Worm (Caenorhabditis elegans) whole organism, L4 larva: ENCODE measurements around the gene T23C6.4.
A peak's percentile ranks its signal among the peaks of the same experiment; 100 is the strongest.

Source experiments
- D1046.2 ChIP-seq: fragments of 200-800 bp; sonication (Bioruptor generic); IDR thresholded peaks from 2 replicates; pipeline ENCODE4 v1.3.6; 2022; ENCODE audit warnings: missing genetic modification characterization, missing compliant biosample characterization
- F10B5.3 ChIP-seq: sonication (generic microtip); optimal IDR thresholded peaks from 2 replicates; lab custom pipeline; 2016; ENCODE audit warnings: mild to moderate bottlenecking, missing genetic modification characterization, missing compliant biosample characterization
- F26F4.8 ChIP-seq: fragments of 200-800 bp; sonication (Bioruptor generic); conservative IDR thresholded peaks from 2 replicates; pipeline ENCODE4 v1.3.6; 2022; ENCODE audit warnings: missing genetic modification characterization, missing compliant biosample characterization
- F49E8.2 ChIP-seq: sonication (generic microtip); optimal IDR thresholded peaks from 2 replicates; lab custom pipeline; 2016; ENCODE audit warnings: missing compliant biosample characterization, mild to moderate bottlenecking, missing genetic modification characterization, borderline replicate concordance
- T20F7.1 ChIP-seq: fragments of 200-800 bp; sonication (Bioruptor generic); optimal IDR thresholded peaks from 2 replicates; lab custom pipeline; 2018; ENCODE audit warnings: mild to moderate bottlenecking, missing genetic modification characterization, missing compliant biosample characterization
- T26A8.4 ChIP-seq: fragments of 200-800 bp; sonication (Bioruptor generic); IDR thresholded peaks from 2 replicates; pipeline ENCODE4 v1.3.6; 2022; ENCODE audit warnings: missing genetic modification characterization, missing compliant biosample characterization
- Y5F2A.4 ChIP-seq: fragments of 200-800 bp; sonication (Bioruptor generic); optimal IDR thresholded peaks from 2 replicates; lab custom pipeline; 2018; ENCODE audit warnings: mild to moderate bottlenecking, missing genetic modification characterization, missing compliant biosample characterization
- aha-1 ChIP-seq: fragments of 150-350 bp; peaks from one replicate; lab custom pipeline; 2014; ENCODE audit warnings: missing biosample characterization, missing genetic modification characterization
- aly-2 ChIP-seq: sonication (generic microtip); optimal IDR thresholded peaks from 2 replicates; lab custom pipeline; 2018; ENCODE audit warnings: missing biosample characterization, missing genetic modification characterization
- attf-4 ChIP-seq: sonication (generic microtip); optimal IDR thresholded peaks from 3 replicates; lab custom pipeline; 2017; ENCODE audit warnings: missing biosample characterization, missing genetic modification characterization
- ceh-28 ChIP-seq: fragments of 150-350 bp; optimal IDR thresholded peaks from 2 replicates; lab custom pipeline; 2014; ENCODE audit warnings: missing biosample characterization, missing genetic modification reagents, missing genetic modification characterization
- ceh-32 ChIP-seq: sonication (generic microtip); optimal IDR thresholded peaks from 2 replicates; lab custom pipeline; 2016; ENCODE audit warnings: mild to moderate bottlenecking, missing genetic modification characterization, missing compliant biosample characterization; ENCODE audit not compliant: poor library complexity
- ceh-44 ChIP-seq: fragments of 200-800 bp; sonication (Bioruptor generic); IDR thresholded peaks from 2 replicates; pipeline ENCODE4 v1.3.6; 2022; ENCODE audit warnings: missing genetic modification reagents, missing genetic modification characterization, missing compliant biosample characterization
- ces-1 ChIP-seq: fragments of 150-350 bp; sonication (generic microtip); optimal IDR thresholded peaks from 4 replicates; lab custom pipeline; 2014; ENCODE audit warnings: missing biosample characterization, missing genetic modification reagents, missing genetic modification characterization
- cey-2 ChIP-seq: sonication (generic microtip); optimal IDR thresholded peaks from 3 replicates; lab custom pipeline; 2017; ENCODE audit warnings: missing genetic modification characterization, mild to moderate bottlenecking, missing compliant biosample characterization, antibody characterized with exemption, borderline replicate concordance; ENCODE audit not compliant: insufficient read depth
- daf-16 ChIP-seq, 3 experiments: sonication (generic microtip); optimal IDR thresholded peaks; 2 replicates each; lab custom pipeline; 2016 to 2017; ENCODE audit warnings: missing genetic modification characterization in 3 of 3, missing genetic modification reagents in 3 of 3, mild to moderate bottlenecking in 2 of 3, missing compliant biosample characterization in 2 of 3, missing biosample characterization in 1 of 3, moderate library complexity in 1 of 3
- daf-19 ChIP-seq: fragments of 200-800 bp; sonication (Bioruptor generic); conservative IDR thresholded peaks from 2 replicates; pipeline ENCODE4 v1.3.6; 2022; ENCODE audit warnings: missing genetic modification characterization, missing compliant biosample characterization
- dmd-6 ChIP-seq: fragments of 200-800 bp; sonication (Bioruptor generic); IDR thresholded peaks from 2 replicates; pipeline ENCODE4 v1.3.6; 2022; ENCODE audit warnings: missing genetic modification reagents, missing genetic modification characterization, missing compliant biosample characterization
- dmd-8 ChIP-seq: fragments of 200-800 bp; sonication (Bioruptor generic); IDR thresholded peaks from 2 replicates; pipeline ENCODE4 v1.3.6; 2022; ENCODE audit warnings: missing genetic modification characterization, missing compliant biosample characterization
- dmd-9 ChIP-seq: fragments of 200-800 bp; sonication (Bioruptor generic); IDR thresholded peaks from 2 replicates; pipeline ENCODE4 v1.3.6; 2022; ENCODE audit warnings: missing genetic modification reagents, missing genetic modification characterization, missing compliant biosample characterization
- dpl-1 ChIP-seq: fragments of 150-350 bp; optimal IDR thresholded peaks from 2 replicates; lab custom pipeline; 2014; ENCODE audit warnings: missing biosample characterization, missing genetic modification reagents, missing genetic modification characterization
- duxl-1 ChIP-seq: sonication (generic microtip); optimal IDR thresholded peaks from 2 replicates; lab custom pipeline; 2016; ENCODE audit warnings: mild to moderate bottlenecking, missing genetic modification characterization, moderate library complexity, missing compliant biosample characterization; ENCODE audit not compliant: poor library complexity
- egl-27 ChIP-seq: sonication (generic microtip); optimal IDR thresholded peaks from 3 replicates; lab custom pipeline; 2017; ENCODE audit warnings: missing biosample characterization, missing genetic modification reagents, missing genetic modification characterization
- egl-43 ChIP-seq: fragments of 200-800 bp; sonication (Bioruptor generic); IDR thresholded peaks from 2 replicates; pipeline ENCODE4 v1.3.6; 2022; ENCODE audit warnings: missing genetic modification reagents, missing genetic modification characterization, missing compliant biosample characterization
- fkh-10 ChIP-seq: fragments of 150-350 bp; optimal IDR thresholded peaks from 2 replicates; lab custom pipeline; 2014; ENCODE audit warnings: missing biosample characterization, missing genetic modification reagents, missing genetic modification characterization
- fos-1 ChIP-seq: fragments of 150-350 bp; optimal IDR thresholded peaks from 2 replicates; lab custom pipeline; 2014; ENCODE audit warnings: missing biosample characterization, missing genetic modification characterization
- hif-1 ChIP-seq, 2 experiments: sonication (generic microtip); optimal IDR thresholded peaks; 2 replicates each; lab custom pipeline; 2016 to 2017; ENCODE audit warnings: missing compliant biosample characterization in 2 of 2, missing genetic modification characterization in 2 of 2, missing genetic modification reagents in 2 of 2, missing genotype in 2 of 2, mild to moderate bottlenecking in 1 of 2
- hlh-11 ChIP-seq: fragments of 200-800 bp; sonication (Bioruptor generic); optimal IDR thresholded peaks from 2 replicates; lab custom pipeline; 2018; ENCODE audit warnings: mild to moderate bottlenecking, missing genetic modification characterization, missing compliant biosample characterization
- hlh-30 ChIP-seq: sonication (generic microtip); optimal IDR thresholded peaks from 2 replicates; lab custom pipeline; 2017; ENCODE audit warnings: antibody characterized with exemption, mild to moderate bottlenecking, missing genetic modification characterization, missing compliant biosample characterization; ENCODE audit not compliant: insufficient read depth
- hmg-1.1 ChIP-seq: fragments of 200-800 bp; sonication (Bioruptor generic); IDR thresholded peaks from 2 replicates; pipeline ENCODE4 v1.3.6; 2022; ENCODE audit warnings: missing genetic modification reagents, missing genetic modification characterization, missing compliant biosample characterization
- lin-1 ChIP-seq: fragments of 200-800 bp; sonication (Bioruptor generic); IDR thresholded peaks from 2 replicates; pipeline ENCODE4 v1.3.6; 2022; ENCODE audit warnings: missing genetic modification reagents, missing genetic modification characterization, missing compliant biosample characterization
- lin-13 ChIP-seq: fragments of 150-350 bp; optimal IDR thresholded peaks from 2 replicates; lab custom pipeline; 2014; ENCODE audit warnings: missing biosample characterization, missing genetic modification reagents, missing genetic modification characterization
- lin-15B ChIP-seq: fragments of 150-350 bp; sonication (generic microtip); optimal IDR thresholded peaks from 3 replicates; lab custom pipeline; 2014; ENCODE audit warnings: missing biosample characterization, missing genetic modification characterization
- lsy-2 ChIP-seq, 2 experiments: fragments of 150-350 bp in 1 of 2; sonication (generic microtip) in 1 of 2; optimal IDR thresholded peaks; 2 replicates each; lab custom pipeline; 2014 to 2017; ENCODE audit warnings: missing biosample characterization in 2 of 2, missing genetic modification characterization in 2 of 2
- mes-2 ChIP-seq: sonication (generic microtip); optimal IDR thresholded peaks from 2 replicates; lab custom pipeline; 2016; ENCODE audit warnings: missing genotype, mild to moderate bottlenecking, missing genetic modification characterization, missing compliant biosample characterization; ENCODE audit not compliant: poor library complexity, severe bottlenecking
- mxl-2 ChIP-seq: fragments of 200-800 bp; sonication (Bioruptor generic); conservative IDR thresholded peaks from 2 replicates; pipeline ENCODE4 v1.3.6; 2022; ENCODE audit warnings: missing genetic modification reagents, missing genetic modification characterization, missing compliant biosample characterization
- nhr-11 ChIP-seq: fragments of 150-350 bp; optimal IDR thresholded peaks from 2 replicates; lab custom pipeline; 2014; ENCODE audit warnings: missing biosample characterization, missing genetic modification characterization
- nhr-237 ChIP-seq: sonication (generic microtip); optimal IDR thresholded peaks from 2 replicates; lab custom pipeline; 2017; ENCODE audit warnings: missing biosample characterization, missing genetic modification characterization
- nhr-28 ChIP-seq: fragments of 150-350 bp; optimal IDR thresholded peaks from 2 replicates; lab custom pipeline; 2014; ENCODE audit warnings: missing biosample characterization, missing genetic modification characterization
- nhr-41 ChIP-seq: fragments of 200-800 bp; sonication (Bioruptor generic); IDR thresholded peaks from 2 replicates; pipeline ENCODE4 v1.3.6; 2022; ENCODE audit warnings: missing genetic modification reagents, missing genetic modification characterization, missing compliant biosample characterization
- nhr-42 ChIP-seq: fragments of 200-800 bp; sonication (Bioruptor generic); IDR thresholded peaks from 2 replicates; pipeline ENCODE4 v1.3.6; 2022; ENCODE audit warnings: missing genetic modification characterization, missing compliant biosample characterization
- nhr-6 ChIP-seq: fragments of 150-350 bp; optimal IDR thresholded peaks from 2 replicates; lab custom pipeline; 2014; ENCODE audit warnings: missing biosample characterization, missing genetic modification characterization
- rbr-2 ChIP-seq: sonication (generic microtip); optimal IDR thresholded peaks from 2 replicates; lab custom pipeline; 2016; ENCODE audit warnings: missing genotype, missing genetic modification characterization, missing compliant biosample characterization
- snpc-4 ChIP-seq: fragments of 150-350 bp; optimal IDR thresholded peaks from 2 replicates; lab custom pipeline; 2014; ENCODE audit warnings: missing biosample characterization, missing genetic modification characterization
- spr-3 ChIP-seq: fragments of 200-800 bp; sonication (Bioruptor generic); optimal IDR thresholded peaks from 2 replicates; lab custom pipeline; 2018; ENCODE audit warnings: mild to moderate bottlenecking, missing genetic modification characterization, missing compliant biosample characterization
- tag-97 ChIP-seq: fragments of 200-800 bp; sonication (Bioruptor generic); IDR thresholded peaks from 2 replicates; pipeline ENCODE4 v1.3.6; 2022; ENCODE audit warnings: missing genetic modification characterization, missing compliant biosample characterization
- tra-1 ChIP-seq: fragments of 200-800 bp; sonication (Bioruptor generic); IDR thresholded peaks from 2 replicates; pipeline ENCODE4 v1.3.6; 2022; ENCODE audit warnings: missing genetic modification reagents, missing genetic modification characterization, missing compliant biosample characterization
- unc-39 ChIP-seq: sonication (generic microtip); optimal IDR thresholded peaks from 2 replicates; lab custom pipeline; 2017; ENCODE audit warnings: missing biosample characterization, missing genetic modification characterization
- unc-62 ChIP-seq, 3 experiments: fragments of 150-350 bp in 1 of 3; sonication (generic microtip); optimal IDR thresholded peaks in 2 of 3; peaks in 1 of 3; 1 replicate in 1 of 3; 2 replicates in 2 of 3; lab custom pipeline; 2014 to 2017; ENCODE audit warnings: missing biosample characterization in 3 of 3, missing genetic modification characterization in 3 of 3, missing genetic modification reagents in 3 of 3, missing genotype in 1 of 3
- ztf-7 ChIP-seq: fragments of 150-350 bp; optimal IDR thresholded peaks from 2 replicates; lab custom pipeline; 2014; ENCODE audit warnings: missing biosample characterization, missing genetic modification characterization

Gene T23C6.4

DNA sequence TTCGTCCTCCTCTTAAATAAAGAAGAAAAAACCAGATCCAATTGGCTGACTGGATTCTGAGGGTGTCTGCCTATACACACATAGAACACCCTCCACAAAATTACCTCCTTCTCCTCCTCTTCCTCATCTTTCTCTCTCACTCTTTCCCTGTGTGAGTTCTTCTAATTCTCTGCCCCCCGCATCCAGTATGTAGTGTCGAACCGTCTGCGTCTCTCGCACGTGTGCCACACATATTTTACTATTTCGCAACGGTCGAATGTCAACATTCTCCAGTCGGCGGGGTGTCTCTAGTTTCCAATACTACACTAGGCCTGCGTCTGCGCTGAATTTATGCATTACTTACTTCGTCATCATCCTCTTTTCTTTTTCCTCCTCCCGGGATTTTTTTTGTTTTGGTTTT, 34.6 kb upstream of the T23C6.4 start (continued):
- no peak for TF ChIP-seq tra-1 (GFP tag; lab: Robert Waterston, UW)
- TF ChIP-seq unc-39 (tag; lab: Kevin White, UChicago), result no peak
- peak; percentile 78 for TF ChIP-seq hlh-11 (tag; lab: Kevin White, UChicago)
- TF ChIP-seq dmd-9 (GFP tag; lab: Robert Waterston, UW), result no peak
- no peak for TF ChIP-seq cey-2
- TF ChIP-seq hlh-30 (tag; lab: Kevin White, UChicago), result peak; percentile 81
- TF ChIP-seq F49E8.2 (tag; lab: Kevin White, UChicago), result no peak
- no peak for TF ChIP-seq lin-13 (GFP tag; lab: Kevin White, UChicago)
- peak; percentile 76 for TF ChIP-seq mes-2
- peak; percentile 50 to 66 for TF ChIP-seq lsy-2 (tag; optimal IDR thresholded peaks at IDR 0.05; lab: Kevin White, UChicago)
- no peak for TF ChIP-seq nhr-41 (GFP tag; lab: Robert Waterston, UW)
- TF ChIP-seq dmd-8 (GFP tag; lab: Robert Waterston, UW), result no peak
- no peak for TF ChIP-seq ces-1
- no peak for TF ChIP-seq lin-1 (GFP tag; lab: Robert Waterston, UW)
- peak in 1 of 2 experiments; percentile 86 for TF ChIP-seq unc-62 (GFP tag; optimal IDR thresholded peaks at IDR 0.05 in 1 of 2; lab: Kevin White, UChicago)
- TF ChIP-seq unc-62 (tag; optimal IDR thresholded peaks at IDR 0.05; lab: Kevin White, UChicago), result no peak
- no peak for TF ChIP-seq dpl-1 (GFP tag; lab: Kevin White, UChicago)
- no peak for TF ChIP-seq lin-15B
- no peak for TF ChIP-seq mxl-2 (GFP tag; lab: Robert Waterston, UW)
- no peak for TF ChIP-seq nhr-237 (tag; lab: Kevin White, UChicago)
- TF ChIP-seq rbr-2 (tag; lab: Kevin White, UChicago), result peak; percentile 75
- peak; percentile 58 for TF ChIP-seq fkh-10
- TF ChIP-seq nhr-11 (tag; lab: Kevin White, UChicago), result peak; percentile 54
- TF ChIP-seq hif-1 (tag; optimal IDR thresholded peaks at IDR 0.05; lab: Kevin White, UChicago), result peak in 1 of 2 experiments; percentile 30
- no peak for TF ChIP-seq aly-2 (tag; lab: Kevin White, UChicago)
- TF ChIP-seq aha-1 (tag; lab: Kevin White, UChicago), result no peak
- TF ChIP-seq duxl-1 (tag; lab: Kevin White, UChicago), result no peak
- TF ChIP-seq F10B5.3 (tag; lab: Kevin White, UChicago), result no peak
- TF ChIP-seq ztf-7 (tag; lab: Kevin White, UChicago), result no peak
- TF ChIP-seq nhr-42 (GFP tag; lab: Robert Waterston, UW), result no peak
- no peak for TF ChIP-seq fos-1 (tag; lab: Kevin White, UChicago)
- no peak for TF ChIP-seq D1046.2 (GFP tag; lab: Robert Waterston, UW)
- no peak for TF ChIP-seq tag-97 (GFP tag; lab: Robert Waterston, UW)
- no peak for TF ChIP-seq ceh-28 (tag; lab: Kevin White, UChicago)
- TF ChIP-seq egl-43, result no peak
- no peak for TF ChIP-seq ceh-44 (GFP tag; lab: Robert Waterston, UW)
- no peak for TF ChIP-seq Y5F2A.4 (GFP tag; lab: Kevin White, UChicago)
- TF ChIP-seq nhr-28, result peak; percentile 94
- no peak for TF ChIP-seq egl-27
- TF ChIP-seq ceh-32 (tag; lab: Kevin White, UChicago), result no peak
- TF ChIP-seq attf-4, result no peak
- no peak for TF ChIP-seq snpc-4 (tag; lab: Kevin White, UChicago)
- TF ChIP-seq daf-16 (GFP tag; optimal IDR thresholded peaks at IDR 0.05; lab: Kevin White, UChicago), result peak in 1 of 2 experiments; percentile 6
- TF ChIP-seq daf-16 (tag; optimal IDR thresholded peaks at IDR 0.05; lab: Kevin White, UChicago), result peak; percentile 56
- TF ChIP-seq F26F4.8 (GFP tag; lab: Robert Waterston, UW), result no peak
- TF ChIP-seq nhr-6 (tag; lab: Kevin White, UChicago), result peak; percentile 12
- TF ChIP-seq dmd-6 (GFP tag; lab: Robert Waterston, UW), result peak; percentile 27; the same call in 1 of the 2 replicates
- peak; percentile 91 for TF ChIP-seq hmg-1.1 (GFP tag; lab: Robert Waterston, UW)
- no peak for TF ChIP-seq T26A8.4 (GFP tag; lab: Robert Waterston, UW)
- TF ChIP-seq T20F7.1, result no peak
- TF ChIP-seq daf-19 (GFP tag; lab: Robert Waterston, UW), result no peak
- no peak for TF ChIP-seq spr-3
